Worm (Caenorhabditis elegans): ENCODE data around the gene tag-297.

DNA sequence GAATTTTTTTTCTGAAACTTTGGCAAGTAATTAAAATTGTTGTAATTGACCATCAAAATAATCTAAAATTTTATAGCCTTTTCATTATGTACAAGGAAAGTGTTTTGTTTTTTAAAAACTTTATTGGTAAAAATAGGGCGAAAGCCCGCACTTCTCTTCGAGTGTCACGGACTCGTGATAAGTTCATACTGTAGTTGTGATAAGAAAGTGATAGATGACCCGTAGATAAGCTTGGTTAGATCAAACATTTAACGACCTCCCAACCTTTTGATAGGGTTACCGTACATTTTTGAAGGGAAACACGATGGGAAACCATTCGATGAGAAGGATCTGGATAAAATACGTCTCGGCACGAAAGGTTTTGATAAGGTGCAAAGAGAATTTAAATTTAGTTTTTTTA is 11.0 kb upstream of the tag-297 start:
- TF ChIP-seq lsy-2 (tag; optimal IDR thresholded peaks at IDR 0.05), result peak in 1 of 2 experiments; percentile 69
- TF ChIP-seq unc-39 (tag; optimal IDR thresholded peaks at IDR 0.05), result no peak
- TF ChIP-seq F26F4.8 (GFP tag; conservative IDR thresholded peaks at IDR 0.05), result no peak
- no peak for TF ChIP-seq lin-15B (tag; optimal IDR thresholded peaks at IDR 0.05)
- no peak for TF ChIP-seq unc-62 (GFP tag; optimal IDR thresholded peaks at IDR 0.05 in 1 of 2)
- TF ChIP-seq unc-62 (tag; optimal IDR thresholded peaks at IDR 0.05), result no peak
- no peak for TF ChIP-seq daf-12 (tag; optimal IDR thresholded peaks at IDR 0.05)
- TF ChIP-seq ceh-82 (tag; optimal IDR thresholded peaks at IDR 0.05), result no peak
- TF ChIP-seq spr-3 (GFP tag; optimal IDR thresholded peaks at IDR 0.05), result no peak
- TF ChIP-seq saeg-2 (GFP tag; IDR thresholded peaks at IDR 0.05), result no peak
- no peak for TF ChIP-seq pqm-1 (tag; optimal IDR thresholded peaks at IDR 0.05)
- no peak for TF ChIP-seq egl-27 (tag; optimal IDR thresholded peaks at IDR 0.05)
- TF ChIP-seq lin-38 (GFP tag; IDR thresholded peaks at IDR 0.05), result no peak
- TF ChIP-seq nhr-237 (tag; optimal IDR thresholded peaks at IDR 0.05), result no peak
- peak; percentile 79 for TF ChIP-seq aha-1 (tag)

Data from whole organism, L4 larva.